Worm (Caenorhabditis elegans) whole organism, L2 larva: Measurements from ENCODE around the gene T16G1.2.

ENCODE experiments used
- dmd-4 ChIP-seq: sonication (generic microtip); optimal IDR thresholded peaks from 2 replicates; lab custom pipeline; 2017; ENCODE audit warnings: missing biosample characterization, missing genetic modification characterization
- egl-27 ChIP-seq: sonication (generic microtip); optimal IDR thresholded peaks from 3 replicates; lab custom pipeline; 2017; ENCODE audit warnings: missing biosample characterization, missing genetic modification reagents, missing genetic modification characterization
- elt-3 ChIP-seq: sonication (generic microtip); optimal IDR thresholded peaks from 2 replicates; lab custom pipeline; 2017; ENCODE audit warnings: missing biosample characterization, missing genetic modification characterization
- lsy-2 ChIP-seq, 2 experiments: fragments of 150-350 bp in 1 of 2; sonication (generic microtip) in 1 of 2; optimal IDR thresholded peaks; 2 replicates each; lab custom pipeline; 2014 to 2017; ENCODE audit warnings: missing biosample characterization in 2 of 2, missing genetic modification characterization in 2 of 2
- mbf-1 ChIP-seq: sonication (generic microtip); optimal IDR thresholded peaks from 2 replicates; lab custom pipeline; 2017; ENCODE audit warnings: missing biosample characterization, missing genetic modification characterization
- snpc-4 ChIP-seq: fragments of 150-350 bp; optimal IDR thresholded peaks from 2 replicates; lab custom pipeline; 2014; ENCODE audit warnings: missing biosample characterization, missing genetic modification characterization
- unc-39 ChIP-seq: fragments of 150-350 bp; optimal IDR thresholded peaks from 2 replicates; lab custom pipeline; 2014; ENCODE audit warnings: missing biosample characterization, missing genetic modification characterization

- TF ChIP-seq elt-3 (tag; lab: Kevin White, UChicago) (no peak), dmd-4 (no peak), egl-27 (tag; lab: Kevin White, UChicago) (no peak), mbf-1 (tag; lab: Kevin White, UChicago) (no peak), snpc-4 (tag; lab: Kevin White, UChicago) (no peak), lsy-2 (tag; optimal IDR thresholded peaks at IDR 0.05; lab: Kevin White, UChicago) (no peak), unc-39 (no peak)
These were observed 34.8 kb downstream of the T16G1.2 start, which contains the start of gene srd-35 for ce11 chrV:12964076-12964475.
